Fruit fly (Drosophila melanogaster) whole organism, embryonic: ENCODE results near the gene CG3198.

ENCODE experiments used
- Bgb ChIP-seq: fragments of 200-800 bp; sonication (Bioruptor generic); IDR thresholded peaks from 2 replicates; pipeline ENCODE4 v1.3.6; 2022; ENCODE audit warnings: missing biosample characterization, missing genetic modification characterization; ENCODE audit not compliant: partially characterized antibody
- Blimp-1 ChIP-seq: fragments of 200-800 bp; sonication (Bioruptor generic); optimal IDR thresholded peaks from 3 replicates; lab custom pipeline; 2018; ENCODE audit warnings: missing biosample characterization, missing genetic modification characterization, mild to moderate bottlenecking, moderate library complexity, missing genetic modification reagents
- CG11695 ChIP-seq: fragments of 200-800 bp; sonication (Bioruptor generic); IDR thresholded peaks from 3 replicates; pipeline ENCODE4 v1.3.6; 2022; ENCODE audit warnings: missing biosample characterization, missing genetic modification characterization
- CG12769 ChIP-seq: fragments of 200-800 bp; sonication (Bioruptor generic); optimal IDR thresholded peaks from 2 replicates; lab custom pipeline; 2019; ENCODE audit warnings: missing biosample characterization, mild to moderate bottlenecking, missing genetic modification characterization, moderate library complexity
- CG13624 ChIP-seq: fragments of 200-800 bp; sonication (Bioruptor generic); optimal IDR thresholded peaks from 2 replicates; lab custom pipeline; 2016; ENCODE audit warnings: missing biosample characterization, missing genetic modification characterization
- CG14441 ChIP-seq: fragments of 200-800 bp; sonication (Bioruptor generic); IDR thresholded peaks from 2 replicates; pipeline ENCODE4 v1.3.6; 2022; ENCODE audit warnings: missing biosample characterization, missing genetic modification characterization
- CG14710 ChIP-seq: fragments of 200-800 bp; sonication (Bioruptor generic); optimal IDR thresholded peaks from 3 replicates; lab custom pipeline; 2019; ENCODE audit warnings: missing biosample characterization, mild to moderate bottlenecking, missing genetic modification characterization, moderate library complexity
- CG17359 ChIP-seq: fragments of 200-800 bp; sonication (Bioruptor generic); optimal IDR thresholded peaks from 3 replicates; lab custom pipeline; 2018; ENCODE audit warnings: missing biosample characterization, mild to moderate bottlenecking, missing genetic modification characterization, moderate library complexity
- CG17912 ChIP-seq: fragments of 200-800 bp; sonication (Bioruptor generic); optimal IDR thresholded peaks from 2 replicates; lab custom pipeline; 2018; ENCODE audit warnings: missing biosample characterization, mild to moderate bottlenecking, missing genetic modification characterization
- CG34422 ChIP-seq: fragments of 200-800 bp; sonication (Bioruptor generic); IDR thresholded peaks from 3 replicates; pipeline ENCODE4 v1.3.6; 2022; ENCODE audit warnings: missing biosample characterization, missing genetic modification characterization
- CG7963 ChIP-seq: fragments of 200-800 bp; sonication (Bioruptor generic); IDR thresholded peaks from 3 replicates; pipeline ENCODE4 v1.3.6; 2022; ENCODE audit warnings: missing biosample characterization, missing genetic modification characterization; ENCODE audit not compliant: partially characterized antibody
- Dip3 ChIP-seq: fragments of 200-800 bp; sonication (Bioruptor generic); optimal IDR thresholded peaks from 3 replicates; lab custom pipeline; 2016; ENCODE audit warnings: missing biosample characterization, missing genetic modification characterization
- H15 ChIP-seq: fragments of 200-800 bp; sonication (Bioruptor generic); IDR thresholded peaks from 3 replicates; pipeline ENCODE4 v1.3.6; 2022; ENCODE audit warnings: missing biosample characterization, missing genetic modification characterization
- HLH3B ChIP-seq: fragments of 200-800 bp; sonication (Bioruptor generic); IDR thresholded peaks from 2 replicates; pipeline ENCODE4 v1.3.6; 2022; ENCODE audit warnings: missing biosample characterization, missing genetic modification characterization
- Hsf ChIP-seq: fragments of 200-800 bp; sonication (Bioruptor generic); optimal IDR thresholded peaks from 3 replicates; lab custom pipeline; 2016; ENCODE audit warnings: missing biosample characterization, missing genetic modification characterization
- NC2β ChIP-seq: fragments of 200-800 bp; sonication (Bioruptor generic); optimal IDR thresholded peaks from 2 replicates; lab custom pipeline; 2016; ENCODE audit warnings: missing biosample characterization, missing genetic modification characterization
- Nf-YA ChIP-seq: fragments of 200-800 bp; sonication (Bioruptor generic); IDR thresholded peaks from 2 replicates; pipeline ENCODE4 v1.3.6; 2022; ENCODE audit warnings: missing biosample characterization, missing genetic modification characterization
- NfI ChIP-seq: fragments of 200-800 bp; sonication (Bioruptor generic); optimal IDR thresholded peaks from 3 replicates; lab custom pipeline; 2018; ENCODE audit warnings: missing biosample characterization, mild to moderate bottlenecking, missing genetic modification characterization, moderate library complexity
- Pdp1 ChIP-seq, 2 experiments: fragments of 200-800 bp; sonication (Bioruptor generic); optimal IDR thresholded peaks; 3 replicates each; lab custom pipeline; 2016; ENCODE audit warnings: missing biosample characterization in 2 of 2, missing genetic modification characterization in 2 of 2, mild to moderate bottlenecking in 1 of 2, moderate library complexity in 1 of 2
- Ptx1 ChIP-seq: fragments of 200-800 bp; sonication (Bioruptor generic); IDR thresholded peaks from 2 replicates; pipeline ENCODE4 v1.3.6; 2022; ENCODE audit warnings: missing biosample characterization, missing genetic modification characterization
- Sin3A ChIP-seq: fragments of >200 bp; optimal IDR thresholded peaks from 2 replicates; lab custom pipeline; 2018
- Trl ChIP-seq, 3 experiments: fragments of >200 bp in 2 of 3; fragments of 200-800 bp in 1 of 3; sonication (Bioruptor generic) in 1 of 3; optimal IDR thresholded peaks; 2 replicates in 1 of 3; 3 replicates in 2 of 3; lab custom pipeline; 2016 to 2017; ENCODE audit warnings: missing biosample characterization in 1 of 3, missing genetic modification characterization in 1 of 3
- Vsx1 ChIP-seq: fragments of 200-800 bp; sonication (Bioruptor generic); optimal IDR thresholded peaks from 2 replicates; lab custom pipeline; 2017; ENCODE audit warnings: missing biosample characterization, mild to moderate bottlenecking, missing genetic modification characterization, missing genetic modification reagents
- Xrp1 ChIP-seq: fragments of 200-800 bp; sonication (Bioruptor generic); IDR thresholded peaks from 2 replicates; pipeline ENCODE4 v1.3.6; 2022; ENCODE audit warnings: missing biosample characterization, missing genetic modification characterization
- al ChIP-seq: fragments of 200-800 bp; sonication (Bioruptor generic); IDR thresholded peaks from 2 replicates; pipeline ENCODE4 v1.3.6; 2022; ENCODE audit warnings: missing biosample characterization, missing genetic modification characterization
- cg ChIP-seq: fragments of 200-800 bp; sonication (Bioruptor generic); optimal IDR thresholded peaks from 3 replicates; lab custom pipeline; 2019; ENCODE audit warnings: missing biosample characterization, mild to moderate bottlenecking, missing genetic modification characterization, moderate library complexity
- chinmo ChIP-seq: fragments of 200-800 bp; sonication (Bioruptor generic); IDR thresholded peaks from 4 replicates; pipeline ENCODE4 v1.3.6; 2022; ENCODE audit warnings: missing biosample characterization, missing genetic modification characterization; ENCODE audit not compliant: partially characterized antibody
- dysf ChIP-seq: fragments of 200-800 bp; sonication (Bioruptor generic); IDR thresholded peaks from 3 replicates; pipeline ENCODE4 v1.3.6; 2022; ENCODE audit warnings: missing biosample characterization, missing genetic modification characterization
- eve ChIP-seq, 2 experiments: fragments of >200 bp; optimal IDR thresholded peaks; 2 replicates each; lab custom pipeline; 2017; ENCODE audit warnings: missing biosample characterization in 2 of 2, missing genetic modification characterization in 2 of 2
- exex ChIP-seq: fragments of 200-800 bp; sonication (Bioruptor generic); optimal IDR thresholded peaks from 4 replicates; lab custom pipeline; 2018; ENCODE audit warnings: missing biosample characterization, mild to moderate bottlenecking, missing genetic modification characterization, moderate library complexity
- grn ChIP-seq: fragments of 200-800 bp; sonication (Bioruptor generic); optimal IDR thresholded peaks from 3 replicates; lab custom pipeline; 2017; ENCODE audit warnings: missing biosample characterization, missing genetic modification characterization
- h ChIP-seq: fragments of >200 bp; optimal IDR thresholded peaks from 2 replicates; lab custom pipeline; 2017
- jigr1 ChIP-seq: fragments of 200-800 bp; sonication (Bioruptor generic); IDR thresholded peaks from 3 replicates; pipeline ENCODE4 v1.3.6; 2022; ENCODE audit warnings: missing biosample characterization, missing genetic modification characterization
- mirr ChIP-seq: fragments of 200-800 bp; sonication (Bioruptor generic); optimal IDR thresholded peaks from 3 replicates; lab custom pipeline; 2018; ENCODE audit warnings: missing biosample characterization, mild to moderate bottlenecking, missing genetic modification characterization
- nau ChIP-seq: fragments of 200-800 bp; sonication (Bioruptor generic); optimal IDR thresholded peaks from 3 replicates; lab custom pipeline; 2017; ENCODE audit warnings: missing biosample characterization, mild to moderate bottlenecking, missing genetic modification characterization, missing genetic modification reagents
- nerfin-2 ChIP-seq: fragments of 200-800 bp; sonication (Bioruptor generic); IDR thresholded peaks from 2 replicates; pipeline ENCODE4 v1.3.6; 2022; ENCODE audit warnings: missing biosample characterization, missing genetic modification characterization; ENCODE audit not compliant: partially characterized antibody
- nom ChIP-seq: fragments of 200-800 bp; sonication (Bioruptor generic); optimal IDR thresholded peaks from 2 replicates; lab custom pipeline; 2017; ENCODE audit warnings: missing biosample characterization, missing genetic modification characterization, mild to moderate bottlenecking, moderate library complexity, missing genetic modification reagents
- peb ChIP-seq: fragments of 200-800 bp; sonication (Bioruptor generic); IDR thresholded peaks from 2 replicates; pipeline ENCODE4 v1.3.6; 2022; ENCODE audit warnings: missing biosample characterization, missing genetic modification characterization
- pum ChIP-seq: fragments of 200-800 bp; sonication (Bioruptor generic); optimal IDR thresholded peaks from 2 replicates; lab custom pipeline; 2016; ENCODE audit warnings: missing biosample characterization, missing genetic modification characterization
- repo ChIP-seq: fragments of 200-800 bp; sonication (Bioruptor generic); optimal IDR thresholded peaks from 2 replicates; lab custom pipeline; 2016; ENCODE audit warnings: missing biosample characterization, missing genetic modification characterization
- schlank ChIP-seq: fragments of 200-800 bp; sonication (Bioruptor generic); optimal IDR thresholded peaks from 2 replicates; lab custom pipeline; 2018; ENCODE audit warnings: missing biosample characterization, mild to moderate bottlenecking, missing genetic modification characterization
- sd ChIP-seq: fragments of 200-800 bp; sonication (Bioruptor generic); optimal IDR thresholded peaks from 3 replicates; lab custom pipeline; 2018; ENCODE audit warnings: missing biosample characterization, mild to moderate bottlenecking, missing genetic modification characterization, moderate library complexity
- sens ChIP-seq: fragments of 200-800 bp; sonication (Bioruptor generic); peaks from one replicate; lab custom pipeline; 2016; ENCODE audit warnings: missing biosample characterization, missing genetic modification characterization
- sug ChIP-seq: fragments of 200-800 bp; optimal IDR thresholded peaks from 2 replicates; lab custom pipeline; 2019; ENCODE audit warnings: missing biosample characterization, mild to moderate bottlenecking, missing genetic modification characterization, moderate library complexity
- tup ChIP-seq: fragments of 200-800 bp; sonication (Bioruptor generic); optimal IDR thresholded peaks from 2 replicates; lab custom pipeline; 2016; ENCODE audit warnings: missing biosample characterization, mild to moderate bottlenecking, missing genetic modification characterization, moderate library complexity

Gene CG3198

dm6 chrX:6662876-6663551 lies 10.8 kb downstream of the CG3198 start (continued):
- peak; percentile 49; the same call in 1 of the 2 replicates for TF ChIP-seq al
- peak; percentile 63; the same call in 1 of the 2 replicates for TF ChIP-seq Ptx1
- TF ChIP-seq Vsx1 (GFP tag; lab: Kevin White, UChicago), result no peak
- TF ChIP-seq nau (GFP tag; lab: Kevin White, UChicago), result no peak
- TF ChIP-seq CG14710 (tag; lab: Kevin White, UChicago), result no peak
- peak; percentile 17 for TF ChIP-seq CG13624 (GFP tag; lab: Kevin White, UChicago)
- TF ChIP-seq schlank (tag; lab: Kevin White, UChicago), result no peak
- peak; percentile 46; the same call in 1 of the 2 replicates for TF ChIP-seq Xrp1 (GFP tag; lab: Robert Waterston, UW)
- TF ChIP-seq Blimp-1 (GFP tag; lab: Kevin White, UChicago), result peak; percentile 97
- no peak for TF ChIP-seq NC2β (GFP tag; lab: Kevin White, UChicago)

- no peak for TF ChIP-seq pum (GFP tag; lab: Kevin White, UChicago)
- peak in 1 of 2 experiments; percentile 24 for TF ChIP-seq Trl (optimal IDR thresholded peaks at IDR 0.05; lab: Kevin White, UChicago)
- no peak for TF ChIP-seq Trl (GFP tag; optimal IDR thresholded peaks at IDR 0.05; lab: Kevin White, UChicago)
- TF ChIP-seq grn, result peak; percentile 87
- peak; percentile 56 for TF ChIP-seq cg
- no peak for TF ChIP-seq Dip3 (GFP tag; lab: Kevin White, UChicago)
- peak; percentile 10 for TF ChIP-seq mirr (GFP tag; lab: Kevin White, UChicago)
- peak; percentile 54 for TF ChIP-seq sug (tag; lab: Kevin White, UChicago)
- peak in 1 of 2 experiments; percentile 92 for TF ChIP-seq Pdp1 (GFP tag; optimal IDR thresholded peaks at IDR 0.05; lab: Kevin White, UChicago)
- TF ChIP-seq NfI (GFP tag; lab: Kevin White, UChicago), result no peak
- peak in 1 of 2 experiments; percentile 29 for TF ChIP-seq eve (GFP tag; optimal IDR thresholded peaks at IDR 0.05; lab: Kevin White, UChicago)
- TF ChIP-seq exex (tag; lab: Kevin White, UChicago), result peak; percentile 89
- TF ChIP-seq sd (tag; lab: Kevin White, UChicago), result peak; percentile 4
Observed at dm6 chrX:6662378-6662777, 11.4 kb downstream of the CG3198 start.

DNA sequence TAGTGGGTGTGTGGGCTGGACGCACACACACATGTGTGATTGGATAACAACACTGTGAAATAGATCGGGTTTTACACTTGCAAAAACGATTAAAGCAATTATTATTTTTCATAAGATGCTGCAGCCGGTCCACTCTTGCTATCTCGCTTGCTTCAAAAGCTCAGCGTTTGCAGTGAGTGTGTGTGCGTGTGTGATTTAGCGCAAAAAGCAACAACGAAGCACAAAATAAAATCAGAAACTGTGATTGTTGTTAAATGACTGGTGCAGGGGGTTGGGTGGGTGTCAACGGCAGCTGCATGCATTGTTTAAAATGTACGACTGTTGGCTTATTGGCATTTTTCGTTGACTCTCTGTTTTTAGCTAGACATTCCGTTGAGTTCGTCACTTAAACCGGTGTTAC lies 11.9 kb downstream of the CG3198 start:
- no peak for TF ChIP-seq jigr1
- no peak for TF ChIP-seq nerfin-2 (GFP tag; lab: Robert Waterston, UW)
- peak; percentile 17 for TF ChIP-seq CG12769 (tag; lab: Kevin White, UChicago)
- TF ChIP-seq CG7963 (GFP tag; lab: Robert Waterston, UW), result no peak
- TF ChIP-seq nom (GFP tag; lab: Kevin White, UChicago), result peak; percentile 3
- TF ChIP-seq HLH3B (GFP tag; lab: Robert Waterston, UW), result no peak
- 0 out of 2 replicates have a peak, but pooled peaks have one; percentile 11 for TF ChIP-seq Nf-YA (GFP tag; lab: Robert Waterston, UW)
- TF ChIP-seq CG34422 (GFP tag; lab: Robert Waterston, UW), result 0 out of 3 replicates have a peak, but pooled peaks have one; percentile 9
- no peak for TF ChIP-seq NC2β (GFP tag; lab: Kevin White, UChicago)
- no peak for TF ChIP-seq h (lab: Kevin White, UChicago)
- no peak for TF ChIP-seq Sin3A (lab: Kevin White, UChicago)
- TF ChIP-seq CG17912 (GFP tag; lab: Kevin White, UChicago), result no peak
- 0 out of 4 replicates have a peak, but pooled peaks have one; percentile 2 for TF ChIP-seq chinmo (GFP tag; lab: Robert Waterston, UW)
- 0 out of 3 replicates have a peak, but pooled peaks have one; percentile 8 for TF ChIP-seq H15 (GFP tag; lab: Robert Waterston, UW)
- TF ChIP-seq CG14441, result peak; percentile 43; the same call in 1 of the 2 replicates
- no peak for TF ChIP-seq peb
- no peak for TF ChIP-seq Hsf (GFP tag; lab: Kevin White, UChicago)
- TF ChIP-seq cg, result peak; percentile 45
- no peak for TF ChIP-seq tup (GFP tag; lab: Kevin White, UChicago)
- no peak for TF ChIP-seq repo (GFP tag; lab: Kevin White, UChicago)
- TF ChIP-seq CG11695 (GFP tag; lab: Robert Waterston, UW), result no peak
- peak; percentile 16; the same call in 1 of the 3 replicates for TF ChIP-seq dysf (GFP tag; lab: Robert Waterston, UW)
- TF ChIP-seq CG13624 (GFP tag; lab: Kevin White, UChicago), result no peak
- TF ChIP-seq Pdp1 (GFP tag; optimal IDR thresholded peaks at IDR 0.05; lab: Kevin White, UChicago), result peak in 1 of 2 experiments; percentile 51
- TF ChIP-seq sens (GFP tag; lab: Kevin White, UChicago), result peak; percentile 73
- TF ChIP-seq CG17359 (tag; lab: Kevin White, UChicago), result peak; percentile 5
- no peak for TF ChIP-seq Bgb (GFP tag; lab: Robert Waterston, UW)
